Worm (Caenorhabditis elegans) whole organism, midembryonic: ENCODE data around the gene T06E4.5.

Experiments
- T22C8.4 ChIP-seq: fragments of 200-800 bp; sonication (Bioruptor generic); IDR thresholded peaks from 2 replicates; pipeline ENCODE4 v1.3.6; 2022; ENCODE audit warnings: missing genetic modification characterization, missing compliant biosample characterization
- cog-1 ChIP-seq: sonication (generic microtip); optimal IDR thresholded peaks from 2 replicates; lab custom pipeline; 2016; ENCODE audit warnings: missing genetic modification characterization, missing compliant biosample characterization
- flt-1 ChIP-seq: fragments of 200-800 bp; sonication (Bioruptor generic); IDR thresholded peaks from 2 replicates; pipeline ENCODE4 v1.3.6; 2022; ENCODE audit warnings: missing genetic modification characterization, missing compliant biosample characterization
- klf-2 ChIP-seq: fragments of 200-800 bp; sonication (Bioruptor generic); conservative IDR thresholded peaks from 2 replicates; pipeline ENCODE4 v1.3.6; 2022; ENCODE audit warnings: missing genetic modification reagents, missing genetic modification characterization, missing compliant biosample characterization
- med-1 ChIP-seq: sonication (generic microtip); optimal IDR thresholded peaks from 2 replicates; lab custom pipeline; 2017; ENCODE audit warnings: missing genetic modification characterization, mild to moderate bottlenecking, missing compliant biosample characterization, antibody characterized with exemption, missing genetic modification reagents; ENCODE audit not compliant: insufficient read depth
- ref-1 ChIP-seq: fragments of 200-800 bp; sonication (Bioruptor generic); conservative IDR thresholded peaks from 2 replicates; pipeline ENCODE4 v1.3.6; 2022; ENCODE audit warnings: missing genetic modification reagents, missing genetic modification characterization, missing compliant biosample characterization
- tab-1 ChIP-seq: fragments of 200-800 bp; sonication (Bioruptor generic); IDR thresholded peaks from 2 replicates; pipeline ENCODE4 v1.3.6; 2022; ENCODE audit warnings: missing genetic modification characterization, missing compliant biosample characterization
- ztf-23 ChIP-seq: fragments of 200-800 bp; sonication (Bioruptor generic); IDR thresholded peaks from 2 replicates; pipeline ENCODE4 v1.3.6; 2022; ENCODE audit warnings: missing genetic modification reagents, missing genetic modification characterization, missing compliant biosample characterization
- ztf-29 ChIP-seq: fragments of 200-800 bp; sonication (Bioruptor generic); IDR thresholded peaks from 2 replicates; pipeline ENCODE4 v1.3.6; 2022; ENCODE audit warnings: missing genetic modification reagents, missing genetic modification characterization, missing compliant biosample characterization

Gene T06E4.5

DNA sequence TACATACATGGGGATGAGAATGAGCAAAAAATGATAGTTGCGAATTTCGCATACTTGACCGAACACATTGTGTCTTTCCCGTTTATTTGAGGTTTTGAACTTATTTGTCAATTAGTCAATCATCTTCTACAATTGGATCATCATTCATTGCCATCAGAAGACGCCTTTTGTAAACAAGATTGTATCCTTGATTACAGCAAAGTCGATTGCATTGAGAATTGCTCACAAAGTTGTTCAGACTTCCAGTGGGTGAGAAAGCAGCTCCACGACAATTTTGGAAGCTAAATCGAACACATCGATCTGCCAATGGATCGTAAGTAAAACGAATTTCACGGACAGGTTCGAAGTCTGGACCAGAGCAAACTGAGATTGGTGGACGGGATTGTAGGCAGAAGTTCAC lies 49.2 kb downstream of the T06E4.5 start:
- no peak for TF ChIP-seq ztf-23
- TF ChIP-seq klf-2: no peak
- TF ChIP-seq med-1 (GFP tag; lab: Kevin White, UChicago): no peak
- no peak for TF ChIP-seq tab-1 (GFP tag; lab: Robert Waterston, UW)
- no peak for TF ChIP-seq T22C8.4
- no peak for TF ChIP-seq ztf-29
- TF ChIP-seq ref-1: no peak
- no peak for TF ChIP-seq flt-1 (GFP tag; lab: Robert Waterston, UW)
- TF ChIP-seq cog-1 (tag; lab: Kevin White, UChicago): no peak
